Worm (Caenorhabditis elegans) whole organism, L4 larva: ENCODE measurements around the gene clc-26.

Experiments used
- rbr-2 ChIP-seq: sonication (generic microtip); optimal IDR thresholded peaks from 2 replicates; lab custom pipeline; 2016; ENCODE audit warnings: missing genotype, missing genetic modification characterization, missing compliant biosample characterization
- snpc-4 ChIP-seq: fragments of 150-350 bp; optimal IDR thresholded peaks from 2 replicates; lab custom pipeline; 2014; ENCODE audit warnings: missing biosample characterization, missing genetic modification characterization
- ztf-11 ChIP-seq: fragments of 150-350 bp; optimal IDR thresholded peaks from 2 replicates; lab custom pipeline; 2014; ENCODE audit warnings: missing biosample characterization, missing genetic modification characterization

- TF ChIP-seq rbr-2 (tag; lab: Kevin White, UChicago) (no peak), ztf-11 (tag; lab: Kevin White, UChicago) (no peak), snpc-4 (tag; lab: Kevin White, UChicago) (no peak)
Measured at ce11 chrIII:1058881-1059280, 28.0 kb upstream of the clc-26 start.
